Fruit fly (Drosophila melanogaster): ENCODE measurements around the gene CG14321.

Gene CG14321

DNA sequence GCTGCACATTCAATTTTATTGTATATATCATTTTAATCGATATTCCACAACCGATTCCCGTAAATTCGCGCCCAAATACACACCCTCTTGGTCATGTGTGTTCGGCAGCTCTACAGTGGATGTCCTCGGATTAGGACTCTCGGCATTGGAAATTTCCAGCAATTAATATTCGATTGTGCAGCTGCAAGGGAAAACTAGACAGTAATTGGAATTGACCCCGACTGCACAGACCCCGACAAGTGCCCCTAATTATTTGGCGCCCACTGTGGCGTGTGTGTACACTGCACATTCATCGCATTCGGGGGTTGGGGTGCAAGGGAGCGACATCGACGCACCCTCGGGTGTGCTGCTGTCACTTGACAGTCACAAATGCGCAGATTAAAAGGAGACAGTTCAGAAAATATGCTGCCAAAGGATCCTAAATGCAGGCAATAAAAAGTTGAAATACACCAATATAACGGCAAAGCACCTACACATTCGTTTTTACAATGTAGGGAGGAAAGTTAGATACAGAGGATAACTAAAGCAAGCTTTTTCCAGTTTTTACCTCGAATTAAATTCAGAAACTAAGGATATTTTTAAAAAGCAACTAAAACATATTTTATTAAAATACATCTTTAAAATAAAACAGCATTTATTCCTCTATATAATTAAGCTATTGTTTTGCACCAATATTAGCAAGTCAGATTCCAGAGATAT lies 24.5 kb upstream of the CG14321 start (continued):
- TF ChIP-seq Sry-β (GFP tag; optimal IDR thresholded peaks at IDR 0.05) (no peak), dati (GFP tag; IDR thresholded peaks at IDR 0.05) (no peak), tin (GFP tag; optimal IDR thresholded peaks at IDR 0.05) (peak; percentile 18), ash1 (GFP tag; optimal IDR thresholded peaks at IDR 0.05) (no peak), hbn (GFP tag; IDR thresholded peaks at IDR 0.05; ENCODE audit: partially characterized antibody) (no peak), CG30431 (GFP tag; optimal IDR thresholded peaks at IDR 0.05) (no peak), Dbx (GFP tag; IDR thresholded peaks at IDR 0.05) (no peak), Ravus (GFP tag; IDR thresholded peaks at IDR 0.05) (no peak), ken (GFP tag; IDR thresholded peaks at IDR 0.05) (no peak), CG4424 (GFP tag; optimal IDR thresholded peaks at IDR 0.05) (no peak), pnt (GFP tag; optimal IDR thresholded peaks at IDR 0.05) (no peak), Tbp (GFP tag; optimal IDR thresholded peaks at IDR 0.05) (no peak), Nf-YA (GFP tag; IDR thresholded peaks at IDR 0.05) (no peak), CG12155 (GFP tag; optimal IDR thresholded peaks at IDR 0.05) (no peak), dmrt99B (tag; optimal IDR thresholded peaks at IDR 0.05) (no peak), CG17328 (GFP tag; IDR thresholded peaks at IDR 0.05) (0 out of 2 replicates have a peak, but pooled peaks have one; percentile 13), CG9797 (GFP tag; optimal IDR thresholded peaks at IDR 0.05) (no peak), shn (GFP tag; optimal IDR thresholded peaks at IDR 0.05) (no peak), Camta (GFP tag; optimal IDR thresholded peaks at IDR 0.05) (no peak), HHEX (GFP tag; optimal IDR thresholded peaks at IDR 0.05) (no peak), Adf1 (GFP tag; IDR thresholded peaks at IDR 0.05) (no peak), CG10366 (GFP tag; IDR thresholded peaks at IDR 0.05) (0 out of 2 replicates have a peak, but pooled peaks have one; percentile 23), CG6254 (GFP tag; optimal IDR thresholded peaks at IDR 0.05) (no peak), tx (GFP tag; optimal IDR thresholded peaks at IDR 0.05) (no peak), Oaz (GFP tag; IDR thresholded peaks at IDR 0.05) (no peak), zfh1 (GFP tag; IDR thresholded peaks at IDR 0.05) (0 out of 3 replicates have a peak, but pooled peaks have one; percentile 47), onecut (GFP tag; IDR thresholded peaks at IDR 0.05) (0 out of 2 replicates have a peak, but pooled peaks have one; percentile 1), CG10321 (GFP tag; IDR thresholded peaks at IDR 0.05) (no peak), nerfin-1 (tag; optimal IDR thresholded peaks at IDR 0.05) (no peak), fd64A (GFP tag; optimal IDR thresholded peaks at IDR 0.05) (no peak), CG9876 (GFP tag; optimal IDR thresholded peaks at IDR 0.05) (no peak), en (GFP tag; optimal IDR thresholded peaks at IDR 0.05) (no peak), chm (GFP tag; IDR thresholded peaks at IDR 0.05) (0 out of 2 replicates have a peak, but pooled peaks have one; percentile 20), CG3995 (GFP tag; optimal IDR thresholded peaks at IDR 0.05) (no peak), slbo (GFP tag; IDR thresholded peaks at IDR 0.05) (0 out of 2 replicates have a peak, but pooled peaks have one; percentile 20), bcd (GFP tag; optimal IDR thresholded peaks at IDR 0.05) (no peak), CG16863 (GFP tag; optimal IDR thresholded peaks at IDR 0.05) (no peak), caup (GFP tag; optimal IDR thresholded peaks at IDR 0.05; ENCODE audit: severe bottlenecking) (no peak), bigmax (GFP tag; optimal IDR thresholded peaks at IDR 0.05) (no peak), twi (tag; optimal IDR thresholded peaks at IDR 0.05) (no peak), CG8290 (GFP tag; optimal IDR thresholded peaks at IDR 0.05) (no peak), CG8290 (tag; optimal IDR thresholded peaks at IDR 0.05) (peak in 1 of 2 experiments; percentile 18), CG13296 (GFP tag; optimal IDR thresholded peaks at IDR 0.05) (no peak), H15 (GFP tag; IDR thresholded peaks at IDR 0.05) (0 out of 3 replicates have a peak, but pooled peaks have one; percentile 41), CG8765 (GFP tag; IDR thresholded peaks at IDR 0.05) (no peak), CG4854 (GFP tag; optimal IDR thresholded peaks at IDR 0.05) (no peak), B-H2 (GFP tag; optimal IDR thresholded peaks at IDR 0.05) (no peak), lab (GFP tag; optimal IDR thresholded peaks at IDR 0.05) (no peak), CG12236 (GFP tag; optimal IDR thresholded peaks at IDR 0.05) (no peak), Ssrp (tag; optimal IDR thresholded peaks at IDR 0.05) (no peak), CG10431 (GFP tag; optimal IDR thresholded peaks at IDR 0.05) (no peak)
